Fruit fly (Drosophila melanogaster) whole organism, embryonic: Measurements from ENCODE around the gene CG9799.

Source experiments
- Asciz ChIP-seq: fragments of 200-800 bp; sonication (Bioruptor generic); optimal IDR thresholded peaks from 2 replicates; lab custom pipeline; 2017; ENCODE audit warnings: missing biosample characterization, mild to moderate bottlenecking, missing genetic modification characterization, missing genetic modification reagents
- Atf3 ChIP-seq: fragments of 200-800 bp; sonication (Bioruptor generic); optimal IDR thresholded peaks from 3 replicates; lab custom pipeline; 2016; ENCODE audit warnings: missing biosample characterization, missing genetic modification characterization
- Atf6 ChIP-seq: fragments of 200-800 bp; sonication (Bioruptor generic); IDR thresholded peaks from 2 replicates; pipeline ENCODE4 v1.3.6; 2022; ENCODE audit warnings: missing biosample characterization, missing genetic modification characterization
- Bdp1 ChIP-seq: fragments of 200-800 bp; sonication (Bioruptor generic); optimal IDR thresholded peaks from 3 replicates; lab custom pipeline; 2016; ENCODE audit warnings: missing biosample characterization, missing genetic modification characterization
- C15 ChIP-seq: fragments of 200-800 bp; sonication (Bioruptor generic); IDR thresholded peaks from 3 replicates; pipeline ENCODE4 v1.3.6; 2022; ENCODE audit warnings: missing biosample characterization, missing genetic modification characterization
- CG10147 ChIP-seq: fragments of 200-800 bp; sonication (Bioruptor generic); optimal IDR thresholded peaks from 2 replicates; lab custom pipeline; 2019; ENCODE audit warnings: missing biosample characterization, mild to moderate bottlenecking, missing genetic modification characterization, moderate library complexity
- CG10959 ChIP-seq: fragments of 200-800 bp; sonication (Bioruptor generic); IDR thresholded peaks from 2 replicates; pipeline ENCODE4 v1.3.6; 2022; ENCODE audit warnings: missing biosample characterization, missing genetic modification characterization
- CG13123 ChIP-seq: fragments of 200-800 bp; sonication (Bioruptor generic); optimal IDR thresholded peaks from 2 replicates; lab custom pipeline; 2016; ENCODE audit warnings: missing biosample characterization, missing genetic modification characterization
- CG13775 ChIP-seq: fragments of 200-800 bp; sonication (Bioruptor generic); optimal IDR thresholded peaks from 3 replicates; lab custom pipeline; 2017; ENCODE audit warnings: missing biosample characterization, mild to moderate bottlenecking, missing genetic modification characterization
- CG1603 ChIP-seq: fragments of 200-800 bp; sonication (Bioruptor generic); optimal IDR thresholded peaks from 2 replicates; lab custom pipeline; 2019; ENCODE audit warnings: missing biosample characterization, mild to moderate bottlenecking, missing genetic modification characterization, moderate library complexity
- CG17359 ChIP-seq: fragments of 200-800 bp; sonication (Bioruptor generic); optimal IDR thresholded peaks from 3 replicates; lab custom pipeline; 2018; ENCODE audit warnings: missing biosample characterization, mild to moderate bottlenecking, missing genetic modification characterization, moderate library complexity
- CG2875 ChIP-seq: fragments of 200-800 bp; sonication (Bioruptor generic); optimal IDR thresholded peaks from 2 replicates; lab custom pipeline; 2017; ENCODE audit warnings: missing biosample characterization, mild to moderate bottlenecking, missing genetic modification characterization, missing genetic modification reagents
- CG31224 ChIP-seq: fragments of 200-800 bp; sonication (Bioruptor generic); IDR thresholded peaks from 2 replicates; pipeline ENCODE4 v1.3.6; 2022; ENCODE audit warnings: missing biosample characterization, missing genetic modification characterization
- CG4282 ChIP-seq: fragments of 200-800 bp; sonication (Bioruptor generic); optimal IDR thresholded peaks from 2 replicates; lab custom pipeline; 2016; ENCODE audit warnings: missing biosample characterization, missing genetic modification characterization
- CG4730 ChIP-seq: fragments of 200-800 bp; sonication (Bioruptor generic); IDR thresholded peaks from 2 replicates; pipeline ENCODE4 v1.3.6; 2022; ENCODE audit warnings: missing biosample characterization, missing genetic modification characterization
- CG4854 ChIP-seq: fragments of 200-800 bp; sonication (Bioruptor generic); optimal IDR thresholded peaks from 2 replicates; lab custom pipeline; 2016; ENCODE audit warnings: missing biosample characterization, missing genetic modification characterization, inconsistent platforms
- CG5180 ChIP-seq: fragments of 200-800 bp; sonication (Bioruptor generic); optimal IDR thresholded peaks from 3 replicates; lab custom pipeline; 2017; ENCODE audit warnings: missing biosample characterization, missing genetic modification characterization, mild to moderate bottlenecking, moderate library complexity, missing genetic modification reagents
- CG6272 ChIP-seq: fragments of 200-800 bp; sonication (Bioruptor generic); IDR thresholded peaks from 2 replicates; pipeline ENCODE4 v1.3.6; 2022; ENCODE audit warnings: missing biosample characterization, missing genetic modification characterization
- CG6854 ChIP-seq: fragments of 200-800 bp; sonication (Bioruptor generic); optimal IDR thresholded peaks from 3 replicates; lab custom pipeline; 2017; ENCODE audit warnings: missing biosample characterization, mild to moderate bottlenecking, missing genetic modification characterization
- CG7357 ChIP-seq: fragments of 200-800 bp; sonication (Bioruptor generic); IDR thresholded peaks from 3 replicates; pipeline ENCODE4 v1.3.6; 2022; ENCODE audit warnings: missing biosample characterization, missing genetic modification characterization
- CG7786 ChIP-seq: fragments of 200-800 bp; sonication (Bioruptor generic); optimal IDR thresholded peaks from 2 replicates; lab custom pipeline; 2016; ENCODE audit warnings: missing biosample characterization, missing genetic modification characterization
- CG7963 ChIP-seq: fragments of 200-800 bp; sonication (Bioruptor generic); IDR thresholded peaks from 3 replicates; pipeline ENCODE4 v1.3.6; 2022; ENCODE audit warnings: missing biosample characterization, missing genetic modification characterization; ENCODE audit not compliant: partially characterized antibody
- Dbx ChIP-seq: fragments of 200-800 bp; sonication (Bioruptor generic); IDR thresholded peaks from 3 replicates; pipeline ENCODE4 v1.3.6; 2022; ENCODE audit warnings: missing biosample characterization, missing genetic modification characterization
- Dip2 ChIP-seq: fragments of 200-800 bp; sonication (Bioruptor generic); IDR thresholded peaks from 2 replicates; pipeline ENCODE4 v1.3.6; 2022; ENCODE audit warnings: missing biosample characterization, missing genetic modification characterization
- Fer2 ChIP-seq: fragments of 200-800 bp; sonication (Bioruptor generic); optimal IDR thresholded peaks from 2 replicates; lab custom pipeline; 2018; ENCODE audit warnings: missing biosample characterization, mild to moderate bottlenecking, missing genetic modification characterization, moderate library complexity
- H15 ChIP-seq: fragments of 200-800 bp; sonication (Bioruptor generic); IDR thresholded peaks from 3 replicates; pipeline ENCODE4 v1.3.6; 2022; ENCODE audit warnings: missing biosample characterization, missing genetic modification characterization
- HLH4C ChIP-seq: fragments of 200-800 bp; sonication (Bioruptor generic); IDR thresholded peaks from 3 replicates; pipeline ENCODE4 v1.3.6; 2022; ENCODE audit warnings: missing biosample characterization, missing genetic modification characterization; ENCODE audit not compliant: partially characterized antibody
- Med ChIP-seq: fragments of 200-800 bp; sonication (Bioruptor generic); peaks from one replicate; lab custom pipeline; 2016; ENCODE audit warnings: missing biosample characterization, missing genetic modification characterization, mild to moderate bottlenecking, inconsistent platforms, moderate library complexity
- Neu2 ChIP-seq: fragments of 200-800 bp; sonication (Bioruptor generic); optimal IDR thresholded peaks from 3 replicates; lab custom pipeline; 2016; ENCODE audit warnings: missing biosample characterization, missing genetic modification characterization, borderline replicate concordance
- Pdp1 ChIP-seq, 2 experiments: fragments of 200-800 bp; sonication (Bioruptor generic); optimal IDR thresholded peaks; 3 replicates each; lab custom pipeline; 2016; ENCODE audit warnings: missing biosample characterization in 2 of 2, missing genetic modification characterization in 2 of 2, mild to moderate bottlenecking in 1 of 2, moderate library complexity in 1 of 2
- Six4 ChIP-seq: fragments of 200-800 bp; sonication (Bioruptor generic); optimal IDR thresholded peaks from 2 replicates; lab custom pipeline; 2016; ENCODE audit warnings: missing biosample characterization, missing genetic modification characterization
- Trl ChIP-seq, 3 experiments: fragments of >200 bp in 2 of 3; fragments of 200-800 bp in 1 of 3; sonication (Bioruptor generic) in 1 of 3; optimal IDR thresholded peaks; 2 replicates in 1 of 3; 3 replicates in 2 of 3; lab custom pipeline; 2016 to 2017; ENCODE audit warnings: missing biosample characterization in 1 of 3, missing genetic modification characterization in 1 of 3
- YL-1 ChIP-seq: fragments of 200-800 bp; sonication (Bioruptor generic); optimal IDR thresholded peaks from 3 replicates; lab custom pipeline; 2017; ENCODE audit warnings: missing biosample characterization, mild to moderate bottlenecking, missing genetic modification characterization
- ash1 ChIP-seq: fragments of 200-800 bp; sonication (Bioruptor generic); optimal IDR thresholded peaks from 2 replicates; lab custom pipeline; 2018; ENCODE audit warnings: missing biosample characterization, mild to moderate bottlenecking, missing genetic modification characterization
- az2 ChIP-seq: fragments of 200-800 bp; sonication (Bioruptor generic); optimal IDR thresholded peaks from 3 replicates; lab custom pipeline; 2016; ENCODE audit warnings: missing biosample characterization, missing genetic modification characterization
- eve ChIP-seq, 2 experiments: fragments of >200 bp; optimal IDR thresholded peaks; 2 replicates each; lab custom pipeline; 2017; ENCODE audit warnings: missing biosample characterization in 2 of 2, missing genetic modification characterization in 2 of 2
- odd ChIP-seq: fragments of 200-800 bp; sonication (Bioruptor generic); optimal IDR thresholded peaks from 2 replicates; lab custom pipeline; 2017; ENCODE audit warnings: missing biosample characterization, mild to moderate bottlenecking, missing genetic modification characterization
- ro ChIP-seq: fragments of 200-800 bp; sonication (Bioruptor generic); IDR thresholded peaks from 2 replicates; pipeline ENCODE4 v1.3.6; 2022; ENCODE audit warnings: missing biosample characterization, missing genetic modification characterization
- sd ChIP-seq: fragments of 200-800 bp; sonication (Bioruptor generic); optimal IDR thresholded peaks from 3 replicates; lab custom pipeline; 2018; ENCODE audit warnings: missing biosample characterization, mild to moderate bottlenecking, missing genetic modification characterization, moderate library complexity
- seq ChIP-seq: fragments of 200-800 bp; sonication (Bioruptor generic); IDR thresholded peaks from 2 replicates; pipeline ENCODE4 v1.3.6; 2022; ENCODE audit warnings: missing biosample characterization, missing genetic modification characterization
- usp ChIP-seq: fragments of >200 bp; optimal IDR thresholded peaks from 2 replicates; lab custom pipeline; 2017; ENCODE audit warnings: missing biosample characterization, missing genetic modification characterization
- zfh2 ChIP-seq: fragments of 200-800 bp; sonication (Bioruptor generic); optimal IDR thresholded peaks from 2 replicates; lab custom pipeline; 2016; ENCODE audit warnings: missing biosample characterization, missing genetic modification characterization

CG9799 gene

dm6 chr3R:13364175-13365174 is 24.0 kb downstream of the CG9799 start, which contains the start of gene Dic1 (continued):
- TF ChIP-seq CG2875 (GFP tag; lab: Kevin White, UChicago) (peak; percentile 94), CG4282 (GFP tag; lab: Kevin White, UChicago) (peak; percentile 71), CG6272 (peak; percentile 85), CG7357 (GFP tag; lab: Robert Waterston, UW) (peak; percentile 85), H15 (GFP tag; lab: Robert Waterston, UW) (peak; percentile 83), CG10959 (GFP tag; lab: Robert Waterston, UW) (peak; percentile 79), Dip2 (GFP tag; lab: Robert Waterston, UW) (peak; percentile 63; the same call in 1 of the 2 replicates), ro (GFP tag; lab: Robert Waterston, UW) (peak; percentile 74), CG13123 (peak; percentile 89), Trl (optimal IDR thresholded peaks at IDR 0.05; lab: Kevin White, UChicago) (peak; percentile 74 to 86), Trl (GFP tag; optimal IDR thresholded peaks at IDR 0.05; lab: Kevin White, UChicago) (peak; percentile 80), CG4730 (GFP tag; lab: Robert Waterston, UW) (peak; percentile 81), ash1 (GFP tag; lab: Kevin White, UChicago) (no peak), Dbx (peak; percentile 96), az2 (GFP tag; lab: Kevin White, UChicago) (peak; percentile 97), Fer2 (peak; percentile 95), YL-1 (peak; percentile 93), sd (peak; percentile 83), Neu2 (GFP tag; lab: Kevin White, UChicago) (no peak), Atf3 (GFP tag; lab: Kevin White, UChicago) (peak; percentile 88), CG13775 (GFP tag; lab: Kevin White, UChicago) (peak; percentile 98), Asciz (GFP tag; lab: Kevin White, UChicago) (peak; percentile 99), zfh2 (GFP tag; lab: Kevin White, UChicago) (peak; percentile 95), CG7786 (GFP tag; lab: Kevin White, UChicago) (peak; percentile 91), odd (GFP tag; lab: Kevin White, UChicago) (peak; percentile 97), usp (GFP tag; lab: Kevin White, UChicago) (no peak), Pdp1 (GFP tag; optimal IDR thresholded peaks at IDR 0.05; lab: Kevin White, UChicago) (peak; percentile 83 to 93), C15 (peak; percentile 65; the same call in 2 of the 3 replicates), CG31224 (GFP tag; lab: Robert Waterston, UW) (peak; percentile 86), CG17359 (tag; lab: Kevin White, UChicago) (peak; percentile 98)

dm6 chr3R:13363347-13363994 is 25.0 kb downstream of the CG9799 start:
- no peak for TF ChIP-seq CG4854
- TF ChIP-seq Six4 (GFP tag; lab: Kevin White, UChicago) = no peak
- TF ChIP-seq HLH4C (GFP tag; lab: Robert Waterston, UW) = 0 out of 3 replicates have a peak, but pooled peaks have one; percentile 44
- peak; percentile 23 for TF ChIP-seq Med (GFP tag; lab: Kevin White, UChicago)
- peak; percentile 96 for TF ChIP-seq Bdp1 (GFP tag; lab: Kevin White, UChicago)
- TF ChIP-seq CG10147 (GFP tag; lab: Kevin White, UChicago) = no peak
- no peak for TF ChIP-seq Atf6
- TF ChIP-seq CG6854 (GFP tag; lab: Kevin White, UChicago) = no peak
- peak in 1 of 2 experiments; percentile 80 for TF ChIP-seq eve (GFP tag; optimal IDR thresholded peaks at IDR 0.05; lab: Kevin White, UChicago)
- no peak for TF ChIP-seq CG5180 (GFP tag; lab: Kevin White, UChicago)
- TF ChIP-seq CG13123 = no peak
- TF ChIP-seq CG1603 (tag; lab: Kevin White, UChicago) = no peak
- TF ChIP-seq seq (GFP tag; lab: Robert Waterston, UW) = no peak
- no peak for TF ChIP-seq CG7963 (GFP tag; lab: Robert Waterston, UW)
